Fruit fly (Drosophila melanogaster): ENCODE data around the gene CG1578.

CG1578 gene

dm6 chrX:11852310-11852709 is 36.0 kb upstream of the CG1578 start, which contains the start of gene p24-1:
Gene p24-1, minus strand, starts transcription at chrX:11852530.
- TF ChIP-seq OdsH (GFP tag; optimal IDR thresholded peaks at IDR 0.05) (peak; percentile 34), sage (GFP tag; optimal IDR thresholded peaks at IDR 0.05) (no peak), h (GFP tag; optimal IDR thresholded peaks at IDR 0.05) (peak; percentile 73), lola (GFP tag; optimal IDR thresholded peaks at IDR 0.05) (no peak), Abd-B (GFP tag; optimal IDR thresholded peaks at IDR 0.05) (no peak), CG9705 (GFP tag; optimal IDR thresholded peaks at IDR 0.05) (no peak), usp (GFP tag; optimal IDR thresholded peaks at IDR 0.05) (no peak), woc (GFP tag; optimal IDR thresholded peaks at IDR 0.05) (no peak), Myc (optimal IDR thresholded peaks at IDR 0.05) (peak; percentile 21), jim (GFP tag; optimal IDR thresholded peaks at IDR 0.05) (no peak), Dfd (GFP tag; optimal IDR thresholded peaks at IDR 0.05) (no peak), Hr78 (GFP tag; optimal IDR thresholded peaks at IDR 0.05) (no peak), Rel (GFP tag; optimal IDR thresholded peaks at IDR 0.05) (no peak), Rel (tag; optimal IDR thresholded peaks at IDR 0.05) (peak; percentile 54), tai (GFP tag; optimal IDR thresholded peaks at IDR 0.05) (no peak), Dif (GFP tag; optimal IDR thresholded peaks at IDR 0.05; ENCODE audit: partially characterized antibody) (no peak), Hnf4 (GFP tag; optimal IDR thresholded peaks at IDR 0.05) (peak; percentile 86), fru (GFP tag; optimal IDR thresholded peaks at IDR 0.05) (peak; percentile 36), Mio (GFP tag; optimal IDR thresholded peaks at IDR 0.05) (no peak), psq (GFP tag; optimal IDR thresholded peaks at IDR 0.05) (peak; percentile 50), dl (GFP tag; optimal IDR thresholded peaks at IDR 0.05; ENCODE audit: insufficient read depth in 1 of 2, partially characterized antibody in 2 of 2) (no peak), rgr (GFP tag; optimal IDR thresholded peaks at IDR 0.05) (peak; percentile 75), Jra (GFP tag; optimal IDR thresholded peaks at IDR 0.05) (peak; percentile 55), foxo (GFP tag; optimal IDR thresholded peaks at IDR 0.05) (peak in 1 of 2 experiments; percentile 69), CG32264 (GFP tag; optimal IDR thresholded peaks at IDR 0.05) (peak; percentile 25), N (GFP tag; optimal IDR thresholded peaks at IDR 0.05) (no peak), sv (GFP tag; optimal IDR thresholded peaks at IDR 0.05) (peak; percentile 24), HLH106 (tag; optimal IDR thresholded peaks at IDR 0.05) (peak; percentile 36), pan (optimal IDR thresholded peaks at IDR 0.05) (no peak), Vsx2 (GFP tag; optimal IDR thresholded peaks at IDR 0.05; ENCODE audit: partially characterized antibody) (no peak), Hr83 (GFP tag; optimal IDR thresholded peaks at IDR 0.05; ENCODE audit: poor library complexity, severe bottlenecking) (peak; percentile 91), dmrt93B (GFP tag; optimal IDR thresholded peaks at IDR 0.05) (peak; percentile 29), GATAd (GFP tag; optimal IDR thresholded peaks at IDR 0.05) (no peak), ey (GFP tag; optimal IDR thresholded peaks at IDR 0.05) (peak; percentile 41), brk (GFP tag; optimal IDR thresholded peaks at IDR 0.05) (no peak), CrebA (GFP tag; optimal IDR thresholded peaks at IDR 0.05; ENCODE audit: borderline replicate concordance) (no peak), br (GFP tag; optimal IDR thresholded peaks at IDR 0.05) (peak; percentile 53), dsf (GFP tag; optimal IDR thresholded peaks at IDR 0.05; ENCODE audit: borderline replicate concordance) (no peak), Sp1 (GFP tag; optimal IDR thresholded peaks at IDR 0.05) (peak; percentile 33)

- no peak for TF ChIP-seq h (GFP tag; optimal IDR thresholded peaks at IDR 0.05)
- no peak for TF ChIP-seq dl (GFP tag; optimal IDR thresholded peaks at IDR 0.05; ENCODE audit: insufficient read depth in 1 of 2, partially characterized antibody in 2 of 2)
- TF ChIP-seq CrebA (GFP tag; optimal IDR thresholded peaks at IDR 0.05; ENCODE audit: borderline replicate concordance) = no peak
Measured at dm6 chrX:11849267-11849666, 32.9 kb upstream of the CG1578 start.

Measured in whole organism, wandering third instar larva.